Fruit fly (Drosophila melanogaster) whole organism, wandering third instar larva: ENCODE data around the gene Dip-C.

Experiments
- Abd-B ChIP-seq: fragments of >200 bp; optimal IDR thresholded peaks from 2 replicates; lab custom pipeline; 2017; ENCODE audit warnings: missing biosample characterization, missing genetic modification characterization
- CG9705 ChIP-seq: fragments of 200-800 bp; sonication (Bioruptor generic); optimal IDR thresholded peaks from 2 replicates; lab custom pipeline; 2018; ENCODE audit warnings: missing biosample characterization, mild to moderate bottlenecking, missing genetic modification characterization
- CrebA ChIP-seq: fragments of 200-800 bp; sonication (Bioruptor generic); optimal IDR thresholded peaks from 2 replicates; lab custom pipeline; 2016; ENCODE audit warnings: missing biosample characterization, mild to moderate bottlenecking, missing genetic modification characterization, borderline replicate concordance
- Dfd ChIP-seq: fragments of >200 bp; optimal IDR thresholded peaks from 2 replicates; lab custom pipeline; 2017; ENCODE audit warnings: missing biosample characterization, missing genetic modification characterization
- Dif ChIP-seq: fragments of 200-275, 200-300 bp; sonication (Bioruptor generic); optimal IDR thresholded peaks from 2 replicates; lab custom pipeline; 2018; ENCODE audit warnings: missing biosample characterization, missing genetic modification characterization; ENCODE audit not compliant: partially characterized antibody
- GATAd ChIP-seq: sonication (Bioruptor generic); optimal IDR thresholded peaks from 2 replicates; lab custom pipeline; 2016; ENCODE audit warnings: missing biosample characterization, missing genetic modification characterization
- Hnf4 ChIP-seq: fragments of 200-800 bp; sonication (Bioruptor generic); optimal IDR thresholded peaks from 2 replicates; lab custom pipeline; 2016; ENCODE audit warnings: missing biosample characterization, mild to moderate bottlenecking, missing genetic modification characterization
- Hr83 ChIP-seq: fragments of 200-300 bp; sonication (Bioruptor generic); optimal IDR thresholded peaks from 2 replicates; lab custom pipeline; 2016; ENCODE audit warnings: missing biosample characterization, mild to moderate bottlenecking, missing genetic modification characterization, moderate library complexity; ENCODE audit not compliant: poor library complexity, severe bottlenecking
- Jra ChIP-seq: sonication (Bioruptor generic); optimal IDR thresholded peaks from 2 replicates; lab custom pipeline; 2016; ENCODE audit warnings: missing biosample characterization, missing genetic modification characterization
- Myc ChIP-seq: fragments of >200 bp; optimal IDR thresholded peaks from 2 replicates; lab custom pipeline; 2017
- N ChIP-seq: fragments of >200 bp; optimal IDR thresholded peaks from 2 replicates; lab custom pipeline; 2018; ENCODE audit warnings: missing biosample characterization, missing external identifiers, missing genetic modification characterization
- OdsH ChIP-seq: fragments of 200-800 bp; sonication (Bioruptor generic); optimal IDR thresholded peaks from 2 replicates; lab custom pipeline; 2016; ENCODE audit warnings: missing biosample characterization, mild to moderate bottlenecking, missing genetic modification characterization
- Rel ChIP-seq, 2 experiments: fragments of 200-800 bp; sonication (Bioruptor generic) in 1 of 2; optimal IDR thresholded peaks; 2 replicates in 1 of 2; 3 replicates in 1 of 2; lab custom pipeline; 2016 to 2019; ENCODE audit warnings: mild to moderate bottlenecking in 2 of 2, missing biosample characterization in 2 of 2, missing genetic modification characterization in 2 of 2, moderate library complexity in 1 of 2
- Sp1 ChIP-seq: fragments of 200-800 bp; sonication (Bioruptor generic); optimal IDR thresholded peaks from 3 replicates; lab custom pipeline; 2019; ENCODE audit warnings: missing biosample characterization, mild to moderate bottlenecking, missing genetic modification characterization, moderate library complexity
- Vsx2 ChIP-seq: fragments of 200-300, 225-300 bp; sonication (Bioruptor generic); optimal IDR thresholded peaks from 2 replicates; lab custom pipeline; 2018; ENCODE audit warnings: missing biosample characterization, missing genetic modification characterization; ENCODE audit not compliant: partially characterized antibody
- br ChIP-seq: fragments of 200-800 bp; sonication (Bioruptor generic); optimal IDR thresholded peaks from 2 replicates; lab custom pipeline; 2016; ENCODE audit warnings: missing biosample characterization, missing genetic modification characterization
- dmrt93B ChIP-seq: fragments of 200-800 bp; sonication (Bioruptor generic); optimal IDR thresholded peaks from 2 replicates; lab custom pipeline; 2018; ENCODE audit warnings: missing biosample characterization, mild to moderate bottlenecking, missing genetic modification characterization
- ey ChIP-seq: fragments of 200-800 bp; sonication (Bioruptor generic); optimal IDR thresholded peaks from 2 replicates; lab custom pipeline; 2016; ENCODE audit warnings: missing biosample characterization, missing genetic modification characterization
- foxo ChIP-seq, 2 experiments: fragments of 200-800 bp; sonication (Bioruptor generic); optimal IDR thresholded peaks; 2 replicates in 1 of 2; 3 replicates in 1 of 2; lab custom pipeline; 2016 to 2017; ENCODE audit warnings: missing biosample characterization in 2 of 2, missing genetic modification characterization in 2 of 2
- h ChIP-seq: fragments of 200-800 bp; sonication (Bioruptor generic); optimal IDR thresholded peaks from 3 replicates; lab custom pipeline; 2016; ENCODE audit warnings: missing biosample characterization, mild to moderate bottlenecking, missing genetic modification characterization
- jim ChIP-seq: fragments of 175-275, 200-325 bp; sonication (Bioruptor generic); optimal IDR thresholded peaks from 2 replicates; lab custom pipeline; 2016; ENCODE audit warnings: missing biosample characterization, mild to moderate bottlenecking, missing genetic modification characterization
- lola ChIP-seq: fragments of >200 bp; optimal IDR thresholded peaks from 2 replicates; lab custom pipeline; 2017; ENCODE audit warnings: missing biosample characterization, missing genetic modification characterization
- pan ChIP-seq: fragments of >200 bp; optimal IDR thresholded peaks from 2 replicates; lab custom pipeline; 2017
- rgr ChIP-seq: fragments of 200-800 bp; sonication (Bioruptor generic); optimal IDR thresholded peaks from 3 replicates; lab custom pipeline; 2016; ENCODE audit warnings: missing biosample characterization, mild to moderate bottlenecking, missing genetic modification characterization
- sage ChIP-seq: fragments of 200-800 bp; sonication (Bioruptor generic); optimal IDR thresholded peaks from 2 replicates; lab custom pipeline; 2016; ENCODE audit warnings: missing biosample characterization, mild to moderate bottlenecking, missing genetic modification characterization
- tai ChIP-seq: sonication (Bioruptor generic); optimal IDR thresholded peaks from 2 replicates; lab custom pipeline; 2016; ENCODE audit warnings: missing biosample characterization, missing genetic modification characterization
- usp ChIP-seq: fragments of >200 bp; optimal IDR thresholded peaks from 2 replicates; lab custom pipeline; 2017; ENCODE audit warnings: missing biosample characterization, missing genetic modification characterization
- woc ChIP-seq: sonication (Bioruptor generic); optimal IDR thresholded peaks from 2 replicates; lab custom pipeline; 2016; ENCODE audit warnings: missing biosample characterization, mild to moderate bottlenecking, missing genetic modification characterization

Dip-C gene

dm6 chr3R:12367464-12367863 lies 46.1 kb downstream of the Dip-C start, which contains the start of gene GstD9:
TSS of gene GstD9 (minus strand) at chr3R:12367564.
- TF ChIP-seq Hr83 (GFP tag; lab: Kevin White, UChicago) (no peak), GATAd (no peak), foxo (GFP tag; optimal IDR thresholded peaks at IDR 0.05; lab: Kevin White, UChicago) (no peak), jim (GFP tag; lab: Kevin White, UChicago) (no peak), dmrt93B (GFP tag; lab: Kevin White, UChicago) (no peak), Dif (GFP tag; lab: Kevin White, UChicago) (no peak), sage (GFP tag; lab: Kevin White, UChicago) (no peak), Dfd (GFP tag; lab: Kevin White, UChicago) (no peak), lola (no peak), pan (lab: Kevin White, UChicago) (no peak), Myc (lab: Kevin White, UChicago) (no peak), tai (GFP tag; lab: Kevin White, UChicago) (no peak), Jra (GFP tag; lab: Kevin White, UChicago) (no peak), N (no peak), Vsx2 (GFP tag; lab: Kevin White, UChicago) (no peak)

DNA sequence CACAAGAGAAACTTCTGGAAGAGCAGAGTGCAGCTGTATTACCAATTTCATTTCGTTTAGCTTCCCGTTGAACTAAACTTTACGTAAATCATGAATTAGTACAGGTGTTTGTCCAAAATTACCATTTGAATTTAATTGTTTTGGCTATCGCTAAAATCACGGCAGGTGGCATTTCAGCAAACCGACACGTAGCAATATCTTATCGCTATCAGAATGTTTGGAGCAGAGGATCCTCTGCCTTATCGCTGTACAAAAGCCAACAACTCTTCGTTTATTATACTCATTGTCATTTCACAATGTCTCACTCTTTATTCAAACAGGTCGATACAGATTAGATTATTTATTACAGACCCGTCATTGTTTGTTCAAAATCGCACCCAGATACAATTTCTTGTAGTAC lies 47.7 kb downstream of the Dip-C start:
- TF ChIP-seq Hnf4 (GFP tag; lab: Kevin White, UChicago) (no peak), Rel (GFP tag; optimal IDR thresholded peaks at IDR 0.05; lab: Kevin White, UChicago) (no peak), Rel (tag; optimal IDR thresholded peaks at IDR 0.05; lab: Kevin White, UChicago) (no peak), woc (GFP tag; lab: Kevin White, UChicago) (no peak), sage (GFP tag; lab: Kevin White, UChicago) (no peak)

DNA sequence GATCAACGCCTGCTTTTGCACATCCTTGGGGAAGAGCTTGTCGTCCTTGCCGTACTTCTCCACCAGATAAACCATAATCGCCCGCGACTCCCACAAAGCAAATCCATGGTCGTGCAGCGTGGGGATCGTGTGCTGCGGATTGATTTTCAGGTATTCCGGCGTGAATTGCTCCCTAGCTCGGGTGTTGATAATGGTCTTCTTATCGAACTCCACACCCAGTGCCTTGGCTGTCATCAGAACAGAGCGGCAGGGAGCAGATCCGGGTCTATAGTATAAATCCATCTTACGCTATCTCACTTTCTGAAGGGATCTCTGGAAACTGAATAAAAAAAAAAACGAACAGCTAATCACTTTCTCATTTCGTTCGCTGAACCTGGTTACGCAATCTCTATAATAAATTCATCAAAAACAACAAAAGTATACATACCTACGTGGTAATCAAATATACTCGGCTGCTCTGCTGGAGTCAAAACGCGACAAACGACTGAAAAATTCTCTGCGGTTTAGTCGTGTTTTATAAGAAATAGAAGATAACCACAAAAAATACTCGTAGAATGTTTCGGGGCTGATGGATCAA lies 48.2 kb downstream of the Dip-C start, which contains the start of gene GstD10:
TSS of gene GstD10 (minus strand) at position 472 of the 577 bp plus-strand sequence.
- no peak for TF ChIP-seq N
- TF ChIP-seq rgr (GFP tag; lab: Kevin White, UChicago): no peak
- no peak for TF ChIP-seq Vsx2 (GFP tag; lab: Kevin White, UChicago)
- TF ChIP-seq Abd-B (GFP tag; lab: Kevin White, UChicago): no peak
- TF ChIP-seq Sp1 (GFP tag; lab: Kevin White, UChicago): no peak
- no peak for TF ChIP-seq br (GFP tag; lab: Kevin White, UChicago)
- TF ChIP-seq Rel (GFP tag; optimal IDR thresholded peaks at IDR 0.05; lab: Kevin White, UChicago): no peak
- no peak for TF ChIP-seq Rel (tag; optimal IDR thresholded peaks at IDR 0.05; lab: Kevin White, UChicago)
- TF ChIP-seq Jra (GFP tag; lab: Kevin White, UChicago): no peak
- TF ChIP-seq h (GFP tag; lab: Kevin White, UChicago): no peak
- TF ChIP-seq CG9705 (GFP tag; lab: Kevin White, UChicago): no peak
- no peak for TF ChIP-seq Myc (lab: Kevin White, UChicago)
- TF ChIP-seq usp (GFP tag; lab: Kevin White, UChicago): no peak
- no peak for TF ChIP-seq tai (GFP tag; lab: Kevin White, UChicago)
- TF ChIP-seq foxo (GFP tag; optimal IDR thresholded peaks at IDR 0.05; lab: Kevin White, UChicago): no peak
- no peak for TF ChIP-seq Hnf4 (GFP tag; lab: Kevin White, UChicago)
- TF ChIP-seq ey (GFP tag; lab: Kevin White, UChicago): no peak
- TF ChIP-seq, all 38 proteins: peak for 0

DNA sequence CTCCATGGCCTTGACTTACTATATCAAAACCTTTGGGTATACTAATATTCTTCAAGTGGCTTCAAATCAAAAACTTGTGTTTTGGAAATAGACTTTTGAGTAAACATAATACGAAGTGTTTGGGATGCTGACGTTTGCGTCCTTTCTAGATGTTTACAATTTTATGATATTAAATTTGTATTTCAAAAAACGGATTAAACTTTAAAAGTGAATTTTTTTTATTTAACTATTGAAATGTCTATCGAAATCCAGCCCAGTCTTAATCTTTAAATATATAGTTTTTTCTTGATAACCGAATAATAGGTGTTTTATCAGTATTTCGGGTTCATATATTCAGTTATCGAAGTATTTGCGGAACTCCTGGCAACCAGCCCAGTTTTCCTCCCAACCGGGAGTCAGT lies 49.0 kb downstream of the Dip-C start, which contains the start of gene Tim17a1:
TSS of gene Tim17a1 (minus strand) at position 101 of the 400 bp plus-strand sequence.
- TF ChIP-seq Dif (GFP tag; lab: Kevin White, UChicago) (no peak), Hr83 (GFP tag; lab: Kevin White, UChicago) (no peak), rgr (GFP tag; lab: Kevin White, UChicago) (no peak), dmrt93B (GFP tag; lab: Kevin White, UChicago) (no peak), OdsH (GFP tag; lab: Kevin White, UChicago) (no peak), Myc (lab: Kevin White, UChicago) (no peak)

- TF ChIP-seq Hr83 (GFP tag; lab: Kevin White, UChicago) (no peak), Rel (GFP tag; optimal IDR thresholded peaks at IDR 0.05; lab: Kevin White, UChicago) (no peak), Rel (tag; optimal IDR thresholded peaks at IDR 0.05; lab: Kevin White, UChicago) (peak; percentile 3), Jra (GFP tag; lab: Kevin White, UChicago) (no peak), CrebA (GFP tag; lab: Kevin White, UChicago) (no peak)
Measured at dm6 chr3R:12363544-12363943, 50.0 kb downstream of the Dip-C start.
